Fruit fly (Drosophila melanogaster) S2 (cell line): Measurements from ENCODE around the gene CG17752.

ENCODE experiments used
- CG8478 ChIP-seq: fragments of >200 bp; optimal IDR thresholded peaks from 2 replicates; lab custom pipeline; 2018
- CTCF ChIP-seq, 2 experiments: fragments of >200 bp; optimal IDR thresholded peaks; 2 replicates each; lab custom pipeline; 2018

- TF ChIP-seq CG8478 = no peak
- TF ChIP-seq CTCF (optimal IDR thresholded peaks at IDR 0.05; lab: Kevin White, UChicago) = no peak
These were observed 28.2 kb upstream of the CG17752 start for dm6 chr3R:19581829-19582228.
